Fruit fly (Drosophila melanogaster): Measurements from ENCODE around the gene CG12693.
A peak's percentile ranks its signal among the peaks of the same experiment; 100 is the strongest.

The CG12693 gene

DNA sequence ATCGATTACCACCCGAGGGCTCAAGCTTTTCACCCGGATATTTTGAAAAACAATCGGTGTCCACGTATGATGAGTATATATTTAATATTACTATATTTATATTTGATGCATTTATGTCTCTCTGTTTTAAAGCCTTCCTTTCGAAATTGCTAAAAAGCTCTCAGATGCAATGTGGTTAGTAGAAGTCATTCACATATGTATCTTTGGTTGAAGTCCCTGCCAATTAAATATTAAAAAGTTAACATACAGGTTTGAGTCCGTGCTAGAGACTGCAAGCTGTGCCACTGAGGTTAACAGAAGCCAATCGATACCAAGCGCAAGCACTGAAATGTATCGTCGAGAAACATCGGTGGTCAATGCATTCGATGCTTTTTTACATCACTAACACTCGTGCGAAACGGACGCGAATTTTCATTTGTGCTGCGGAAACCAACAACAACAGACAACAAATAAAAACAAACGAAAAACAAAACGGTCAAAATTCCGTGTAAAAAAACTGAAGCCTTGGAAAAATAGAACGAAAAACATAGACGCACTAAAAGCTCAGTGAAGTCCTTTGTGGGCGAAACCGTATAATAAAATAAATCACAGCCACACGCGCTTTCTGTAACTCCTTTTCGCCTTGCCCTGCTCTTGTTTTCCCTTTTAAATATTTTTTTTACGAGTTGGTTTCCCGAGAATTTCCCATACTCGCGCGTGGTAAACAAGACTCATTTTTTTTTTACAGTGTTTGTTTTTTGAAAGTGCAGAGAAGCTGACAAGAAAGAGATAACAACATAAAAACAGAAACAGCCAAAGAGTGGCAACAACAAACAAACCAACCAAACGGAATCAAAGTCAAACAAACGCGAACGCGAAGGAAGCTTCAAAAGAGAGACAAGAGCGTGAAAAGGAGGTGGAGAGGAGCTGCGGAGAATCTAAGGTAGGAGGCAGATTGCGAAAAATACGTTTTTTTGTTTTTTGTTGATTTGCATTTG is 6.7 kb downstream of the CG12693 start, which contains the start of gene norpA (continued):
- TF ChIP-seq CG15269 (tag; optimal IDR thresholded peaks at IDR 0.05) (no peak), Bdp1 (GFP tag; optimal IDR thresholded peaks at IDR 0.05) (no peak), dan (GFP tag; IDR thresholded peaks at IDR 0.05) (no peak), Mes4 (GFP tag; optimal IDR thresholded peaks at IDR 0.05) (peak; percentile 56), CG9727 (GFP tag; optimal IDR thresholded peaks at IDR 0.05) (no peak), CG11456 (GFP tag; IDR thresholded peaks at IDR 0.05) (no peak; the same call in 2 of the 3 replicates), CG16779 (GFP tag; IDR thresholded peaks at IDR 0.05) (no peak), CG12104 (GFP tag; optimal IDR thresholded peaks at IDR 0.05) (no peak), CG14050 (GFP tag; IDR thresholded peaks at IDR 0.05) (no peak), CG14667 (GFP tag; IDR thresholded peaks at IDR 0.05) (no peak), Poxn (GFP tag; IDR thresholded peaks at IDR 0.05) (no peak), inv (GFP tag; IDR thresholded peaks at IDR 0.05; ENCODE audit: partially characterized antibody) (peak; percentile 91), CG7928 (GFP tag; optimal IDR thresholded peaks at IDR 0.05) (no peak), esg (GFP tag; conservative IDR thresholded peaks at IDR 0.05) (no peak), trh (GFP tag; optimal IDR thresholded peaks at IDR 0.05) (no peak), unc-4 (GFP tag; IDR thresholded peaks at IDR 0.05; ENCODE audit: partially characterized antibody) (peak; percentile 93), CG1529 (GFP tag; optimal IDR thresholded peaks at IDR 0.05) (no peak), Taf1 (GFP tag; IDR thresholded peaks at IDR 0.05) (no peak), CG8388 (GFP tag; optimal IDR thresholded peaks at IDR 0.05) (peak; percentile 2), CG10654 (GFP tag; optimal IDR thresholded peaks at IDR 0.05) (no peak), sens (GFP tag) (peak; percentile 91), Antp (GFP tag; optimal IDR thresholded peaks at IDR 0.05) (no peak), Elba2 (GFP tag; optimal IDR thresholded peaks at IDR 0.05) (no peak), btn (GFP tag; optimal IDR thresholded peaks at IDR 0.05) (no peak), CHES-1-like (GFP tag; optimal IDR thresholded peaks at IDR 0.05) (no peak), CG1602 (GFP tag; optimal IDR thresholded peaks at IDR 0.05) (no peak), org-1 (GFP tag; optimal IDR thresholded peaks at IDR 0.05) (no peak), CG15479 (GFP tag; optimal IDR thresholded peaks at IDR 0.05) (no peak), sc (optimal IDR thresholded peaks at IDR 0.05) (no peak), sc (GFP tag; optimal IDR thresholded peaks at IDR 0.05) (no peak), Rx (GFP tag; IDR thresholded peaks at IDR 0.05) (no peak), CG11696 (GFP tag; IDR thresholded peaks at IDR 0.05) (no peak), CG10462 (GFP tag; optimal IDR thresholded peaks at IDR 0.05) (no peak), luna (GFP tag; optimal IDR thresholded peaks at IDR 0.05) (no peak), CG2712 (tag; optimal IDR thresholded peaks at IDR 0.05) (no peak), CG31388 (GFP tag; optimal IDR thresholded peaks at IDR 0.05) (no peak), CG31224 (GFP tag; IDR thresholded peaks at IDR 0.05) (no peak), Nf-YA (GFP tag; IDR thresholded peaks at IDR 0.05) (no peak), bcd (GFP tag; optimal IDR thresholded peaks at IDR 0.05) (no peak), gsb-n (tag; optimal IDR thresholded peaks at IDR 0.05) (no peak), gt (GFP tag; IDR thresholded peaks at IDR 0.05) (no peak), Trl (optimal IDR thresholded peaks at IDR 0.05) (no peak), Trl (GFP tag; optimal IDR thresholded peaks at IDR 0.05) (no peak), fu2 (GFP tag; optimal IDR thresholded peaks at IDR 0.05) (no peak), stc (GFP tag; IDR thresholded peaks at IDR 0.05) (no peak; the same call in 1 of the 2 replicates), bowl (GFP tag; IDR thresholded peaks at IDR 0.05) (no peak), so (GFP tag; IDR thresholded peaks at IDR 0.05) (no peak), CG10366 (GFP tag; IDR thresholded peaks at IDR 0.05) (no peak), knrl (GFP tag; IDR thresholded peaks at IDR 0.05; ENCODE audit: partially characterized antibody) (peak; percentile 90), CG6854 (GFP tag; optimal IDR thresholded peaks at IDR 0.05) (no peak), Vsx1 (GFP tag; optimal IDR thresholded peaks at IDR 0.05) (no peak), tgo (GFP tag; IDR thresholded peaks at IDR 0.05) (no peak)
